Worm (Caenorhabditis elegans): ENCODE results near the gene B0244.6.

DNA sequence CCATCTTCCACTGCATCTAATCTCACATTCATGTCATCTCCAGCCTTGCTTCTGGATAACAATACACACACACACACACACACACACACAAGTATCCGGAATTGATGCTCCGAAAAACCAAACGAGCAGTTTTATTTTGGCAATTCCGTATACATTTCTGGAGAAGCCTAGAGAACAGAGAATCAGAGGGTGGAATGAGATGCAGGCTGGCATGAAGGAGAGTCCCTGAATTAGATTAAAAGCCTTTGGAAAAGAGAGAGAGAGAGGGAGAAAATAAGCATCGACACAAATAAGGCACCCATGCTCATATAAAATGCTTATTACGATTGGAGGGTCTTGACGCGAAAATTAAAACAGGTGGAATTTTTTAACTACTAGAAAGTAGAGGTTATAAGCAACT is 22.9 kb downstream of the B0244.6 start:
- no peak for TF ChIP-seq ama-1 (optimal IDR thresholded peaks at IDR 0.05)
- no peak for TF ChIP-seq ets-7 (tag; optimal IDR thresholded peaks at IDR 0.05)

Data from whole organism, early embryonic.